Fruit fly (Drosophila melanogaster): ENCODE measurements around the gene CG15005.

Gene CG15005

dm6 chr3L:4232724-4233367 is 28.7 kb upstream of the CG15005 start (continued):
- peak; percentile 37 for TF ChIP-seq lilli (GFP tag; optimal IDR thresholded peaks at IDR 0.05)
- TF ChIP-seq CG13287 (GFP tag; IDR thresholded peaks at IDR 0.05; ENCODE audit: partially characterized antibody): no peak
- TF ChIP-seq slp2 (GFP tag; optimal IDR thresholded peaks at IDR 0.05): no peak
- no peak for TF ChIP-seq slou (GFP tag; optimal IDR thresholded peaks at IDR 0.05)
- TF ChIP-seq Blimp-1 (GFP tag; optimal IDR thresholded peaks at IDR 0.05): peak; percentile 1
- TF ChIP-seq vfl (GFP tag; optimal IDR thresholded peaks at IDR 0.05): no peak
- no peak for TF ChIP-seq CG8359 (GFP tag; optimal IDR thresholded peaks at IDR 0.05; ENCODE audit: borderline replicate concordance)
- no peak for TF ChIP-seq CG11085 (GFP tag; IDR thresholded peaks at IDR 0.05)
- TF ChIP-seq sim (GFP tag; IDR thresholded peaks at IDR 0.05): no peak
- TF ChIP-seq ci (GFP tag; IDR thresholded peaks at IDR 0.05): no peak
- TF ChIP-seq GATAe (GFP tag; conservative IDR thresholded peaks at IDR 0.05): no peak
- TF ChIP-seq Bgb (GFP tag; IDR thresholded peaks at IDR 0.05; ENCODE audit: partially characterized antibody): no peak
- TF ChIP-seq Gug (GFP tag; IDR thresholded peaks at IDR 0.05): no peak
- peak; percentile 10 for TF ChIP-seq CG14710 (tag; optimal IDR thresholded peaks at IDR 0.05)
- TF ChIP-seq CG6813 (GFP tag; optimal IDR thresholded peaks at IDR 0.05): no peak
- TF ChIP-seq tap (tag; optimal IDR thresholded peaks at IDR 0.05): no peak
- no peak for TF ChIP-seq esg (GFP tag; conservative IDR thresholded peaks at IDR 0.05)
- no peak for TF ChIP-seq Scr (GFP tag; IDR thresholded peaks at IDR 0.05; ENCODE audit: partially characterized antibody)
- TF ChIP-seq CG14050 (GFP tag; IDR thresholded peaks at IDR 0.05): no peak
- TF ChIP-seq CG16813 (GFP tag; IDR thresholded peaks at IDR 0.05; ENCODE audit: partially characterized antibody): no peak
- TF ChIP-seq zf30C (GFP tag; optimal IDR thresholded peaks at IDR 0.05): no peak

dm6 chr3L:4232227-4232626 is 28.1 kb upstream of the CG15005 start:
- TF ChIP-seq CG2129 (GFP tag; IDR thresholded peaks at IDR 0.05; ENCODE audit: partially characterized antibody) (no peak), CG2199 (GFP tag; IDR thresholded peaks at IDR 0.05) (peak; percentile 61; the same call in 1 of the 3 replicates), Nf-YB (GFP tag; optimal IDR thresholded peaks at IDR 0.05) (peak; percentile 62), NC2β (GFP tag; optimal IDR thresholded peaks at IDR 0.05) (no peak), CG8944 (GFP tag; optimal IDR thresholded peaks at IDR 0.05) (no peak), usp (GFP tag; optimal IDR thresholded peaks at IDR 0.05) (no peak), CG10979 (tag; optimal IDR thresholded peaks at IDR 0.05) (no peak), jing (GFP tag; optimal IDR thresholded peaks at IDR 0.05) (no peak), gcm (GFP tag; optimal IDR thresholded peaks at IDR 0.05) (peak; percentile 56), crol (GFP tag; IDR thresholded peaks at IDR 0.05) (peak; percentile 97), lab (GFP tag; optimal IDR thresholded peaks at IDR 0.05) (no peak), vvl (GFP tag; IDR thresholded peaks at IDR 0.05) (peak; percentile 53; the same call in 1 of the 2 replicates), Xrp1 (GFP tag; IDR thresholded peaks at IDR 0.05) (peak; percentile 42; the same call in 1 of the 2 replicates), Hmr (GFP tag; optimal IDR thresholded peaks at IDR 0.05) (no peak), Lim3 (GFP tag; IDR thresholded peaks at IDR 0.05) (no peak), CG5180 (GFP tag; optimal IDR thresholded peaks at IDR 0.05) (peak; percentile 32), bcd (GFP tag; optimal IDR thresholded peaks at IDR 0.05) (no peak), Pdp1 (GFP tag; optimal IDR thresholded peaks at IDR 0.05) (no peak), Deaf1 (tag; optimal IDR thresholded peaks at IDR 0.05) (peak; percentile 43), Kr (GFP tag; optimal IDR thresholded peaks at IDR 0.05) (peak; percentile 34), ttk (GFP tag; IDR thresholded peaks at IDR 0.05) (peak; percentile 17; the same call in 1 of the 2 replicates), cwo (GFP tag; optimal IDR thresholded peaks at IDR 0.05) (no peak), CG15269 (tag; optimal IDR thresholded peaks at IDR 0.05) (no peak), CG12071 (GFP tag; optimal IDR thresholded peaks at IDR 0.05) (no peak), CG31388 (GFP tag; optimal IDR thresholded peaks at IDR 0.05) (no peak), CG7786 (GFP tag; optimal IDR thresholded peaks at IDR 0.05) (no peak), CG6813 (GFP tag; optimal IDR thresholded peaks at IDR 0.05) (peak; percentile 28), CG9932 (GFP tag; IDR thresholded peaks at IDR 0.05) (no peak), chm (GFP tag; IDR thresholded peaks at IDR 0.05) (0 out of 2 replicates have a peak, but pooled peaks have one; percentile 18)
